Fruit fly (Drosophila melanogaster) whole organism, embryonic: ENCODE measurements around the gene CG12010.

Experiments
- CG10959 ChIP-seq: fragments of 200-800 bp; sonication (Bioruptor generic); IDR thresholded peaks from 2 replicates; pipeline ENCODE4 v1.3.6; 2022; ENCODE audit warnings: missing biosample characterization, missing genetic modification characterization
- CG12219 ChIP-seq: fragments of 200-800 bp; sonication (Bioruptor generic); optimal IDR thresholded peaks from 3 replicates; lab custom pipeline; 2018; ENCODE audit warnings: missing biosample characterization, mild to moderate bottlenecking, missing genetic modification characterization
- CG12942 ChIP-seq: fragments of 200-800 bp; sonication (Bioruptor generic); optimal IDR thresholded peaks from 3 replicates; lab custom pipeline; 2016; ENCODE audit warnings: missing biosample characterization, missing genetic modification characterization
- CG14965 ChIP-seq: fragments of 200-800 bp; sonication (Bioruptor generic); optimal IDR thresholded peaks from 2 replicates; lab custom pipeline; 2016; ENCODE audit warnings: missing biosample characterization, missing genetic modification characterization, borderline replicate concordance
- CG16779 ChIP-seq: fragments of 200-800 bp; sonication (Bioruptor generic); IDR thresholded peaks from 2 replicates; pipeline ENCODE4 v1.3.6; 2022; ENCODE audit warnings: missing biosample characterization, missing genetic modification characterization
- CG2202 ChIP-seq: fragments of 200-800 bp; sonication (Bioruptor generic); optimal IDR thresholded peaks from 2 replicates; lab custom pipeline; 2018; ENCODE audit warnings: missing biosample characterization, mild to moderate bottlenecking, missing genetic modification characterization
- CG2875 ChIP-seq: fragments of 200-800 bp; sonication (Bioruptor generic); optimal IDR thresholded peaks from 2 replicates; lab custom pipeline; 2017; ENCODE audit warnings: missing biosample characterization, mild to moderate bottlenecking, missing genetic modification characterization, missing genetic modification reagents
- CG30431 ChIP-seq: fragments of 200-800 bp; sonication (Bioruptor generic); optimal IDR thresholded peaks from 2 replicates; lab custom pipeline; 2017; ENCODE audit warnings: missing biosample characterization, missing genetic modification characterization
- CG31365 ChIP-seq: fragments of 200-800 bp; sonication (Bioruptor generic); optimal IDR thresholded peaks from 2 replicates; lab custom pipeline; 2018; ENCODE audit warnings: missing biosample characterization, mild to moderate bottlenecking, missing genetic modification characterization
- CG34376 ChIP-seq: fragments of 200-800 bp; sonication (Bioruptor generic); optimal IDR thresholded peaks from 2 replicates; lab custom pipeline; 2018; ENCODE audit warnings: missing biosample characterization, mild to moderate bottlenecking, missing genetic modification characterization
- CG4328 ChIP-seq: fragments of 200-800 bp; sonication (Bioruptor generic); optimal IDR thresholded peaks from 3 replicates; lab custom pipeline; 2017; ENCODE audit warnings: missing biosample characterization, missing genetic modification reagents, missing genetic modification characterization
- CG4424 ChIP-seq: fragments of 200-800 bp; sonication (Bioruptor generic); optimal IDR thresholded peaks from 3 replicates; lab custom pipeline; 2016; ENCODE audit warnings: missing biosample characterization, missing genetic modification characterization
- CG6654 ChIP-seq: fragments of 200-800 bp; sonication (Bioruptor generic); optimal IDR thresholded peaks from 2 replicates; lab custom pipeline; 2017; ENCODE audit warnings: missing biosample characterization, mild to moderate bottlenecking, missing genetic modification characterization
- CG6683 ChIP-seq: fragments of 200-800 bp; sonication (Bioruptor generic); optimal IDR thresholded peaks from 2 replicates; lab custom pipeline; 2017; ENCODE audit warnings: missing biosample characterization, mild to moderate bottlenecking, missing genetic modification characterization, missing genetic modification reagents
- CG6791 ChIP-seq: fragments of 200-800 bp; sonication (Bioruptor generic); IDR thresholded peaks from 3 replicates; pipeline ENCODE4 v1.3.6; 2022; ENCODE audit warnings: missing biosample characterization, missing genetic modification characterization; ENCODE audit not compliant: partially characterized antibody
- CG6854 ChIP-seq: fragments of 200-800 bp; sonication (Bioruptor generic); optimal IDR thresholded peaks from 3 replicates; lab custom pipeline; 2017; ENCODE audit warnings: missing biosample characterization, mild to moderate bottlenecking, missing genetic modification characterization
- CG7372 ChIP-seq: fragments of 200-800 bp; sonication (Bioruptor generic); IDR thresholded peaks from 2 replicates; pipeline ENCODE4 v1.3.6; 2022; ENCODE audit warnings: missing biosample characterization, missing genetic modification characterization
- CG8089 ChIP-seq: fragments of 200-800 bp; sonication (Bioruptor generic); optimal IDR thresholded peaks from 3 replicates; lab custom pipeline; 2016; ENCODE audit warnings: missing biosample characterization, missing genetic modification characterization
- CG9609 ChIP-seq: fragments of 200-800 bp; sonication (Bioruptor generic); optimal IDR thresholded peaks from 3 replicates; lab custom pipeline; 2016; ENCODE audit warnings: missing biosample characterization, missing genetic modification characterization
- CG9876 ChIP-seq: fragments of 200-800 bp; sonication (Bioruptor generic); optimal IDR thresholded peaks from 2 replicates; lab custom pipeline; 2016; ENCODE audit warnings: missing biosample characterization, missing genetic modification characterization
- CHES-1-like ChIP-seq: fragments of 200-800 bp; sonication (Bioruptor generic); optimal IDR thresholded peaks from 2 replicates; lab custom pipeline; 2016; ENCODE audit warnings: missing biosample characterization, missing genetic modification characterization
- CrebB ChIP-seq: fragments of 200-800 bp; sonication (Bioruptor generic); optimal IDR thresholded peaks from 3 replicates; lab custom pipeline; 2018; ENCODE audit warnings: missing biosample characterization, mild to moderate bottlenecking, missing genetic modification characterization
- Dfd ChIP-seq, 2 experiments: fragments of >200 bp; optimal IDR thresholded peaks; 2 replicates each; lab custom pipeline; 2017; ENCODE audit warnings: missing biosample characterization in 2 of 2, missing genetic modification characterization in 2 of 2
- Dip3 ChIP-seq: fragments of 200-800 bp; sonication (Bioruptor generic); optimal IDR thresholded peaks from 3 replicates; lab custom pipeline; 2016; ENCODE audit warnings: missing biosample characterization, missing genetic modification characterization
- E2f1 ChIP-seq: fragments of 200-800 bp; sonication (Bioruptor generic); IDR thresholded peaks from 2 replicates; pipeline ENCODE4 v1.3.6; 2022; ENCODE audit warnings: missing biosample characterization, missing genetic modification characterization
- Fer2 ChIP-seq: fragments of 200-800 bp; sonication (Bioruptor generic); optimal IDR thresholded peaks from 2 replicates; lab custom pipeline; 2018; ENCODE audit warnings: missing biosample characterization, mild to moderate bottlenecking, missing genetic modification characterization, moderate library complexity
- HHEX ChIP-seq: fragments of 200-800 bp; sonication (Bioruptor generic); optimal IDR thresholded peaks from 3 replicates; lab custom pipeline; 2017; ENCODE audit warnings: missing biosample characterization, mild to moderate bottlenecking, missing genetic modification characterization, missing genetic modification reagents
- Hr3 ChIP-seq: fragments of 200-800 bp; sonication (Bioruptor generic); optimal IDR thresholded peaks from 3 replicates; lab custom pipeline; 2016; ENCODE audit warnings: missing biosample characterization, missing genetic modification characterization
- Hr78 ChIP-seq, 2 experiments: fragments of 200-800 bp in 1 of 2; fragments of >200 bp in 1 of 2; sonication (Bioruptor generic) in 1 of 2; optimal IDR thresholded peaks; 2 replicates each; lab custom pipeline; 2017 to 2019; ENCODE audit warnings: missing biosample characterization in 2 of 2, missing genetic modification characterization in 2 of 2, mild to moderate bottlenecking in 1 of 2, moderate library complexity in 1 of 2
- Med ChIP-seq: fragments of 200-800 bp; sonication (Bioruptor generic); peaks from one replicate; lab custom pipeline; 2016; ENCODE audit warnings: missing biosample characterization, missing genetic modification characterization, mild to moderate bottlenecking, inconsistent platforms, moderate library complexity
- Sox100B ChIP-seq: fragments of 200-800 bp; sonication (Bioruptor generic); optimal IDR thresholded peaks from 3 replicates; lab custom pipeline; 2018; ENCODE audit warnings: missing biosample characterization, mild to moderate bottlenecking, missing genetic modification characterization
- TFAM ChIP-seq: fragments of 200-800 bp; sonication (Bioruptor generic); optimal IDR thresholded peaks from 2 replicates; lab custom pipeline; 2017; ENCODE audit warnings: missing biosample characterization, missing genetic modification characterization, inconsistent platforms
- ap ChIP-seq: fragments of 200-800 bp; sonication (Bioruptor generic); IDR thresholded peaks from 2 replicates; pipeline ENCODE4 v1.3.6; 2022; ENCODE audit warnings: missing biosample characterization, missing genetic modification characterization
- ara ChIP-seq: fragments of 200-800 bp; sonication (Bioruptor generic); IDR thresholded peaks from 2 replicates; pipeline ENCODE4 v1.3.6; 2022; ENCODE audit warnings: missing biosample characterization, missing genetic modification characterization
- bowl ChIP-seq: fragments of 200-800 bp; sonication (Bioruptor generic); IDR thresholded peaks from 2 replicates; pipeline ENCODE4 v1.3.6; 2022; ENCODE audit warnings: missing biosample characterization, missing genetic modification characterization
- cwo ChIP-seq: fragments of 200-800 bp; sonication (Bioruptor generic); optimal IDR thresholded peaks from 3 replicates; lab custom pipeline; 2017; ENCODE audit warnings: missing biosample characterization, missing genetic modification characterization, mild to moderate bottlenecking, moderate library complexity, missing genetic modification reagents
- da ChIP-seq: fragments of 200-800 bp; sonication (Bioruptor generic); optimal IDR thresholded peaks from 2 replicates; lab custom pipeline; 2016; ENCODE audit warnings: missing biosample characterization, missing genetic modification characterization
- emc ChIP-seq: fragments of 200-800 bp; sonication (Bioruptor generic); optimal IDR thresholded peaks from 2 replicates; lab custom pipeline; 2016; ENCODE audit warnings: missing biosample characterization, missing genetic modification characterization
- fru ChIP-seq: fragments of >200 bp; optimal IDR thresholded peaks from 2 replicates; lab custom pipeline; 2017
- ftz-f1 ChIP-seq: fragments of 200-800 bp; sonication (Bioruptor generic); optimal IDR thresholded peaks from 2 replicates; lab custom pipeline; 2016; ENCODE audit warnings: missing biosample characterization, missing genetic modification characterization
- hkb ChIP-seq, 2 experiments: fragments of 200-800 bp in 1 of 2; fragments of >200 bp in 1 of 2; sonication (Bioruptor generic) in 1 of 2; IDR thresholded peaks in 1 of 2; optimal IDR thresholded peaks in 1 of 2; 2 replicates each; pipeline versions ENCODE4 v1.3.6 to Lab custom; 2017 to 2022; ENCODE audit warnings: missing biosample characterization in 1 of 2, missing genetic modification characterization in 1 of 2
- hth ChIP-seq: fragments of >200 bp; optimal IDR thresholded peaks from 2 replicates; lab custom pipeline; 2017; ENCODE audit warnings: inconsistent platforms
- kah ChIP-seq: fragments of 200-800 bp; sonication (Bioruptor generic); optimal IDR thresholded peaks from 2 replicates; lab custom pipeline; 2018; ENCODE audit warnings: missing biosample characterization, mild to moderate bottlenecking, missing genetic modification characterization
- kay ChIP-seq: fragments of 200-800 bp; sonication (Bioruptor generic); optimal IDR thresholded peaks from 2 replicates; lab custom pipeline; 2016; ENCODE audit warnings: missing biosample characterization, missing genetic modification characterization
- mirr ChIP-seq: fragments of 200-800 bp; sonication (Bioruptor generic); optimal IDR thresholded peaks from 3 replicates; lab custom pipeline; 2018; ENCODE audit warnings: missing biosample characterization, mild to moderate bottlenecking, missing genetic modification characterization
- nom ChIP-seq: fragments of 200-800 bp; sonication (Bioruptor generic); optimal IDR thresholded peaks from 2 replicates; lab custom pipeline; 2017; ENCODE audit warnings: missing biosample characterization, missing genetic modification characterization, mild to moderate bottlenecking, moderate library complexity, missing genetic modification reagents
- psq ChIP-seq: fragments of 200-800 bp; sonication (Bioruptor generic); optimal IDR thresholded peaks from 2 replicates; lab custom pipeline; 2017; ENCODE audit warnings: missing biosample characterization, missing genetic modification characterization
- run ChIP-seq: fragments of 200-800 bp; sonication (Bioruptor generic); optimal IDR thresholded peaks from 3 replicates; lab custom pipeline; 2018; ENCODE audit warnings: missing biosample characterization, mild to moderate bottlenecking, missing genetic modification characterization
- schlank ChIP-seq: fragments of 200-800 bp; sonication (Bioruptor generic); optimal IDR thresholded peaks from 2 replicates; lab custom pipeline; 2018; ENCODE audit warnings: missing biosample characterization, mild to moderate bottlenecking, missing genetic modification characterization
- yki ChIP-seq: fragments of >200 bp; optimal IDR thresholded peaks from 3 replicates; lab custom pipeline; 2018

Gene CG12010

DNA sequence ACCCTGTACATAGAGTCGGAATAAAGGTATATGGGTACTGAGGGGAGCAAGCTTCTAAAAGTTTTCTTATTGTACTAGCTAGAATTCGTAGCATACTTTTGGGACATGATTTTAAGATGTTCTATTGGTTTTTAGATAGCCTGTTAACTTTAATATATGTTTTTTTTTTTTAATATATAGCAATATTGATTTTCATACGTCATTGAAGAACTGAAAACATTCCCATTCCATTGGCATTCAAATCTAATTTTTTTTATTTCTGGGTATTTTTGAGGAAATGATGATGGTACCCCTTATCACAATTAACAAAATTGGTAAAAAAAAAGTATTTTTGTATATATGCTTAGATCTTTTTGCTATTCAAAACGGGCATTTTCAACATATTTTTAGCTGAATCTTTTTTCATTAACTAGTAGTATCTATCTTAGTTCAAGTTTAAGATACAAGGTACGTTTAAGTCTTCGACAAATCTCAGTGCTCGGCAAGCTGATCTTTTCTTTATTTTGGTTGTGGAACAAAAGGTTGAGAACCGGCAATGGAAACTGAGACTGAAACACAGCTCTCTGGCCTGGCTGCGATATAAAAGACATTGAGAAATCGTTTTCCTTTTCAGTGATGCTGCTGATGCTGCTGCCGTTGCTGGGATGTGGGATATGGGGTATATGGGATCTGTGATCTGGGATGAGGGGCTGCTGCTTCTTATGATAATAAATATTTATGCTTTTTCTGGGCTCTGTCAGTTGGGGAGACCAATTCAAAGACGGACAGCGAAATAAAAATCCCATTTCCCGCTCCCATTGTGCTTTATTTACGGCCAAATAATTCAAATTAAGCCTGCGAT, 10.7 kb downstream of the CG12010 start (continued):
- TF ChIP-seq mirr (GFP tag; lab: Kevin White, UChicago) (no peak), E2f1 (GFP tag; lab: Robert Waterston, UW) (0 out of 2 replicates have a peak, but pooled peaks have one; percentile 28), CG2202 (tag; lab: Kevin White, UChicago) (no peak), kah (GFP tag; lab: Kevin White, UChicago) (no peak), ap (GFP tag; lab: Robert Waterston, UW) (no peak), Hr3 (GFP tag; lab: Kevin White, UChicago) (peak; percentile 54), cwo (no peak), CG30431 (peak; percentile 13), Fer2 (no peak), CG16779 (GFP tag; lab: Robert Waterston, UW) (no peak), ftz-f1 (GFP tag; lab: Kevin White, UChicago) (no peak), CG12219 (no peak), CG9609 (GFP tag; lab: Kevin White, UChicago) (no peak), ara (GFP tag; lab: Robert Waterston, UW) (no peak), hkb (optimal IDR thresholded peaks at IDR 0.05; lab: Kevin White, UChicago) (no peak), hkb (GFP tag; IDR thresholded peaks at IDR 0.05; lab: Robert Waterston, UW) (no peak), schlank (tag; lab: Kevin White, UChicago) (no peak), CG14965 (no peak), CG6654 (GFP tag; lab: Kevin White, UChicago) (peak; percentile 13), CG6683 (GFP tag; lab: Kevin White, UChicago) (no peak), TFAM (GFP tag; lab: Kevin White, UChicago) (no peak), yki (lab: Kevin White, UChicago) (no peak), CrebB (tag; lab: Kevin White, UChicago) (no peak), CG9876 (GFP tag; lab: Kevin White, UChicago) (no peak), CG6791 (GFP tag; lab: Robert Waterston, UW) (0 out of 3 replicates have a peak, but pooled peaks have one; percentile 18), CG8089 (GFP tag; lab: Kevin White, UChicago) (no peak), nom (GFP tag; lab: Kevin White, UChicago) (no peak), CG2875 (GFP tag; lab: Kevin White, UChicago) (no peak), bowl (GFP tag; lab: Robert Waterston, UW) (no peak), kay (GFP tag; lab: Kevin White, UChicago) (peak; percentile 3), Dip3 (no peak), HHEX (GFP tag; lab: Kevin White, UChicago) (peak; percentile 5), CG6854 (no peak), CG4328 (GFP tag; lab: Kevin White, UChicago) (no peak), CG4424 (GFP tag; lab: Kevin White, UChicago) (peak; percentile 59), CG10959 (GFP tag; lab: Robert Waterston, UW) (no peak), psq (GFP tag; lab: Kevin White, UChicago) (no peak), emc (GFP tag; lab: Kevin White, UChicago) (no peak), da (no peak), Dfd (GFP tag; optimal IDR thresholded peaks at IDR 0.05; lab: Kevin White, UChicago) (no peak), CG7372 (GFP tag; lab: Robert Waterston, UW) (no peak), Sox100B (peak; percentile 63), CG12942 (GFP tag; lab: Kevin White, UChicago) (no peak), hth (lab: Kevin White, UChicago) (no peak), fru (lab: Kevin White, UChicago) (no peak), CHES-1-like (GFP tag; lab: Kevin White, UChicago) (no peak), CG34376 (GFP tag; lab: Kevin White, UChicago) (no peak), run (tag; lab: Kevin White, UChicago) (no peak), Hr78 (GFP tag; optimal IDR thresholded peaks at IDR 0.05; lab: Kevin White, UChicago) (no peak), Med (GFP tag; lab: Kevin White, UChicago) (peak; percentile 43), CG31365 (tag; lab: Kevin White, UChicago) (no peak)
